Fruit fly (Drosophila melanogaster) whole organism, wandering third instar larva: ENCODE measurements around the gene sesB.

Experiments used
- Hr78 ChIP-seq: fragments of >200 bp; optimal IDR thresholded peaks from 2 replicates; lab custom pipeline; 2017; ENCODE audit warnings: missing biosample characterization, missing genetic modification characterization
- br ChIP-seq: fragments of 200-800 bp; sonication (Bioruptor generic); optimal IDR thresholded peaks from 2 replicates; lab custom pipeline; 2016; ENCODE audit warnings: missing biosample characterization, missing genetic modification characterization

DNA sequence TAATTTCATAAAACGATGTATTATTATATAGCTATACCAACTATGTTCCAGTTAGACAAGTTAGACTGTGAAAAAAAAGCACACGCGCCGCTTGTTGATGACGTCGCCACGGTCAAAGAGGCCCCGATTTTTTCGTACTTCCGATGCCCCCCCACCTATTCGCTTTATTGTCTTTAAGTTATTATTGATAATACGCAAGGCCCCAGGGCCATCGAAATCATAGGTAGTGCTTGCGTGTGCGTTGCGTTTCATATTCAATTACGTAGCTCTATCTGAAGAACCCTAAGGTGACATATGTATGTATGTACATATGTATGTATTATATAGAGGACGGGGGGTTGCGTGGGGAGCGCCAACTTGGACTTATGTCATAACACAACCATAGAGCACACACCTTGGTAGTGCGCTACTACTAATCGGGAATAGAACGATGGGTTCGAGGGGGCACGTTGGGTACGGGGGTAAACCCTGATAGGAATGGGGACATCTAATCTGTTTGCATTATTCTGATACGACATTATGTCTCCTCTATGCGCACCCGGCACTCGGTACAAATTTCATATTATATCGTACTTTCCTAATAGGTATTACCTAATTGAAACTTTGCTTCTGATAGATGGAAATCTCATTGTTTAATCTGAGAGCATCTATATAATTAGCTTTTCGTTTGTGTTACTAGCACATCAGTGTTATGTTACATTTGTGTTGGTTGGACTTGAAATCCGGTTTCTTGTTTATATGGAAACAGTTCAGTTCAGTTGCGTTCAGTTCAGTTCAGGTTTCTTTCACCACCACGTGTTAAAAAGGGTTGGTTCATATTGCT lies 46.9 kb downstream of the sesB start:
- TF ChIP-seq br (GFP tag; lab: Kevin White, UChicago) (no peak), Hr78 (GFP tag; lab: Kevin White, UChicago) (no peak)
